Worm (Caenorhabditis elegans) whole organism, L4/young adult: ENCODE measurements around the gene F59C12.3.

Experiments
- W03F9.2 ChIP-seq: fragments of 150-350 bp; optimal IDR thresholded peaks from 2 replicates; lab custom pipeline; 2014; ENCODE audit warnings: missing biosample characterization, missing genetic modification characterization
- dao-5 ChIP-seq: sonication (generic microtip); optimal IDR thresholded peaks from 2 replicates; lab custom pipeline; 2016; ENCODE audit warnings: missing genotype, missing genetic modification characterization, moderate library complexity, missing compliant biosample characterization
- him-1 ChIP-seq: sonication (generic microtip); optimal IDR thresholded peaks from 2 replicates; lab custom pipeline; 2016; ENCODE audit warnings: missing genotype, missing genetic modification reagents, missing genetic modification characterization, missing compliant biosample characterization

- TF ChIP-seq him-1 (tag; lab: Kevin White, UChicago) (no peak), W03F9.2 (tag; lab: Kevin White, UChicago) (no peak), dao-5 (tag; lab: Kevin White, UChicago) (no peak)
Observed at ce11 chrX:16595522-16596282, 13.6 kb downstream of the F59C12.3 start.
